Fruit fly (Drosophila melanogaster) whole organism, embryonic: ENCODE data around the gene SMSr.

Source experiments
- Adf1 ChIP-seq: fragments of 200-800 bp; sonication (Bioruptor generic); IDR thresholded peaks from 2 replicates; pipeline ENCODE4 v1.3.6; 2022; ENCODE audit warnings: missing biosample characterization, missing genetic modification characterization
- Atf3 ChIP-seq: fragments of 200-800 bp; sonication (Bioruptor generic); optimal IDR thresholded peaks from 3 replicates; lab custom pipeline; 2016; ENCODE audit warnings: missing biosample characterization, missing genetic modification characterization
- Bdp1 ChIP-seq: fragments of 200-800 bp; sonication (Bioruptor generic); optimal IDR thresholded peaks from 3 replicates; lab custom pipeline; 2016; ENCODE audit warnings: missing biosample characterization, missing genetic modification characterization
- CG10565 ChIP-seq: fragments of 200-800 bp; sonication (Bioruptor generic); optimal IDR thresholded peaks from 3 replicates; lab custom pipeline; 2016; ENCODE audit warnings: missing biosample characterization, mild to moderate bottlenecking, missing genetic modification characterization
- CG11093 ChIP-seq: fragments of 200-800 bp; sonication (Bioruptor generic); IDR thresholded peaks from 3 replicates; pipeline ENCODE4 v1.3.6; 2022; ENCODE audit warnings: missing biosample characterization, missing genetic modification characterization
- CG11696 ChIP-seq: fragments of 200-800 bp; sonication (Bioruptor generic); IDR thresholded peaks from 2 replicates; pipeline ENCODE4 v1.3.6; 2022; ENCODE audit warnings: missing biosample characterization, missing genetic modification characterization
- CG12236 ChIP-seq: fragments of 200-800 bp; sonication (Bioruptor generic); optimal IDR thresholded peaks from 2 replicates; lab custom pipeline; 2016; ENCODE audit warnings: missing biosample characterization, missing genetic modification characterization
- CG14441 ChIP-seq: fragments of 200-800 bp; sonication (Bioruptor generic); IDR thresholded peaks from 2 replicates; pipeline ENCODE4 v1.3.6; 2022; ENCODE audit warnings: missing biosample characterization, missing genetic modification characterization
- CG14667 ChIP-seq: fragments of 200-800 bp; sonication (Bioruptor generic); IDR thresholded peaks from 2 replicates; pipeline ENCODE4 v1.3.6; 2022; ENCODE audit warnings: missing biosample characterization, missing genetic modification characterization
- CG15696 ChIP-seq: fragments of 200-800 bp; sonication (Bioruptor generic); optimal IDR thresholded peaks from 2 replicates; lab custom pipeline; 2019; ENCODE audit warnings: missing biosample characterization, mild to moderate bottlenecking, missing genetic modification characterization, moderate library complexity
- CG17912 ChIP-seq: fragments of 200-800 bp; sonication (Bioruptor generic); optimal IDR thresholded peaks from 2 replicates; lab custom pipeline; 2018; ENCODE audit warnings: missing biosample characterization, mild to moderate bottlenecking, missing genetic modification characterization
- CG2120 ChIP-seq: fragments of 200-800 bp; sonication (Bioruptor generic); optimal IDR thresholded peaks from 3 replicates; lab custom pipeline; 2016; ENCODE audit warnings: missing biosample characterization, missing genetic modification characterization
- CG2889 ChIP-seq: fragments of 200-800 bp; sonication (Bioruptor generic); IDR thresholded peaks from 3 replicates; pipeline ENCODE4 v1.3.6; 2022; ENCODE audit warnings: missing biosample characterization, missing genetic modification characterization
- CG31224 ChIP-seq: fragments of 200-800 bp; sonication (Bioruptor generic); IDR thresholded peaks from 2 replicates; pipeline ENCODE4 v1.3.6; 2022; ENCODE audit warnings: missing biosample characterization, missing genetic modification characterization
- CG32772 ChIP-seq: fragments of 200-800 bp; sonication (Bioruptor generic); IDR thresholded peaks from 2 replicates; pipeline ENCODE4 v1.3.6; 2022; ENCODE audit warnings: missing biosample characterization, missing genetic modification characterization
- CG3847 ChIP-seq: fragments of 200-800 bp; sonication (Bioruptor generic); IDR thresholded peaks from 2 replicates; pipeline ENCODE4 v1.3.6; 2022; ENCODE audit warnings: missing biosample characterization, missing genetic modification characterization
- CG4328 ChIP-seq: fragments of 200-800 bp; sonication (Bioruptor generic); optimal IDR thresholded peaks from 3 replicates; lab custom pipeline; 2017; ENCODE audit warnings: missing biosample characterization, missing genetic modification reagents, missing genetic modification characterization
- CG7839 ChIP-seq: fragments of 200-800 bp; sonication (Bioruptor generic); optimal IDR thresholded peaks from 3 replicates; lab custom pipeline; 2018; ENCODE audit warnings: missing biosample characterization, mild to moderate bottlenecking, missing genetic modification characterization, moderate library complexity
- CG7928 ChIP-seq: fragments of 200-800 bp; sonication (Bioruptor generic); optimal IDR thresholded peaks from 2 replicates; lab custom pipeline; 2017; ENCODE audit warnings: missing biosample characterization, mild to moderate bottlenecking, missing genetic modification characterization
- CG8089 ChIP-seq: fragments of 200-800 bp; sonication (Bioruptor generic); optimal IDR thresholded peaks from 3 replicates; lab custom pipeline; 2016; ENCODE audit warnings: missing biosample characterization, missing genetic modification characterization
- CG9817 ChIP-seq: fragments of 200-800 bp; sonication (Bioruptor generic); optimal IDR thresholded peaks from 2 replicates; lab custom pipeline; 2018; ENCODE audit warnings: missing biosample characterization, mild to moderate bottlenecking, missing genetic modification characterization, moderate library complexity
- CHES-1-like ChIP-seq: fragments of 200-800 bp; sonication (Bioruptor generic); optimal IDR thresholded peaks from 2 replicates; lab custom pipeline; 2016; ENCODE audit warnings: missing biosample characterization, missing genetic modification characterization
- GATAe ChIP-seq: fragments of 200-800 bp; sonication (Bioruptor generic); conservative IDR thresholded peaks from 2 replicates; pipeline ENCODE4 v1.3.6; 2022; ENCODE audit warnings: missing biosample characterization, missing genetic modification characterization
- Hey ChIP-seq: fragments of 200-800 bp; sonication (Bioruptor generic); optimal IDR thresholded peaks from 3 replicates; lab custom pipeline; 2018; ENCODE audit warnings: missing biosample characterization, mild to moderate bottlenecking, missing genetic modification characterization
- HmgD ChIP-seq: fragments of 200-800 bp; sonication (Bioruptor generic); optimal IDR thresholded peaks from 3 replicates; lab custom pipeline; 2016; ENCODE audit warnings: missing biosample characterization, missing genetic modification characterization
- HmgZ ChIP-seq: fragments of 200-800 bp; sonication (Bioruptor generic); optimal IDR thresholded peaks from 2 replicates; lab custom pipeline; 2018; ENCODE audit warnings: missing biosample characterization, mild to moderate bottlenecking, missing genetic modification characterization
- Hr3 ChIP-seq: fragments of 200-800 bp; sonication (Bioruptor generic); optimal IDR thresholded peaks from 3 replicates; lab custom pipeline; 2016; ENCODE audit warnings: missing biosample characterization, missing genetic modification characterization
- Hr39 ChIP-seq: fragments of >200 bp; optimal IDR thresholded peaks from 2 replicates; lab custom pipeline; 2017
- Lpt ChIP-seq: fragments of >200 bp; optimal IDR thresholded peaks from 2 replicates; lab custom pipeline; 2018; ENCODE audit warnings: missing biosample characterization, missing genetic modification characterization
- MBD-R2 ChIP-seq: fragments of 200-800 bp; sonication (Bioruptor generic); IDR thresholded peaks from 2 replicates; pipeline ENCODE4 v1.3.6; 2022; ENCODE audit warnings: missing biosample characterization, missing genetic modification characterization
- Mad ChIP-seq: fragments of 200-800 bp; sonication (Bioruptor generic); optimal IDR thresholded peaks from 2 replicates; lab custom pipeline; 2016; ENCODE audit warnings: missing biosample characterization, missing genetic modification characterization
- Rfx ChIP-seq: fragments of 200-800 bp; sonication (Bioruptor generic); IDR thresholded peaks from 2 replicates; pipeline ENCODE4 v1.3.6; 2022; ENCODE audit warnings: missing biosample characterization, missing genetic modification characterization
- Rx ChIP-seq: fragments of 200-800 bp; sonication (Bioruptor generic); IDR thresholded peaks from 2 replicates; pipeline ENCODE4 v1.3.6; 2022; ENCODE audit warnings: missing biosample characterization, missing genetic modification characterization
- Sox100B ChIP-seq: fragments of 200-800 bp; sonication (Bioruptor generic); optimal IDR thresholded peaks from 3 replicates; lab custom pipeline; 2018; ENCODE audit warnings: missing biosample characterization, mild to moderate bottlenecking, missing genetic modification characterization
- ap ChIP-seq: fragments of 200-800 bp; sonication (Bioruptor generic); IDR thresholded peaks from 2 replicates; pipeline ENCODE4 v1.3.6; 2022; ENCODE audit warnings: missing biosample characterization, missing genetic modification characterization
- bsh ChIP-seq, 2 experiments: fragments of 200-800 bp; sonication (Bioruptor generic); optimal IDR thresholded peaks; 2 replicates each; lab custom pipeline; 2017 to 2018; ENCODE audit warnings: mild to moderate bottlenecking in 2 of 2, missing biosample characterization in 2 of 2, missing genetic modification characterization in 2 of 2, moderate library complexity in 1 of 2
- cas ChIP-seq: fragments of 200-800 bp; sonication (Bioruptor generic); IDR thresholded peaks from 2 replicates; pipeline ENCODE4 v1.3.6; 2022; ENCODE audit warnings: missing biosample characterization, missing genetic modification characterization
- crol ChIP-seq: fragments of 200-800 bp; sonication (Bioruptor generic); IDR thresholded peaks from 2 replicates; pipeline ENCODE4 v1.3.6; 2022; ENCODE audit warnings: missing biosample characterization, missing genetic modification characterization
- dysf ChIP-seq: fragments of 200-800 bp; sonication (Bioruptor generic); IDR thresholded peaks from 3 replicates; pipeline ENCODE4 v1.3.6; 2022; ENCODE audit warnings: missing biosample characterization, missing genetic modification characterization
- ems ChIP-seq: fragments of 200-800 bp; sonication (Bioruptor generic); optimal IDR thresholded peaks from 3 replicates; lab custom pipeline; 2016; ENCODE audit warnings: missing biosample characterization, missing genetic modification characterization
- ewg ChIP-seq: fragments of 200-800 bp; sonication (Bioruptor generic); optimal IDR thresholded peaks from 3 replicates; lab custom pipeline; 2017; ENCODE audit warnings: mild to moderate bottlenecking, missing biosample characterization, missing genetic modification reagents, missing genetic modification characterization
- fd102C ChIP-seq: fragments of 200-800 bp; sonication (Bioruptor generic); optimal IDR thresholded peaks from 2 replicates; lab custom pipeline; 2018; ENCODE audit warnings: missing biosample characterization, mild to moderate bottlenecking, missing genetic modification characterization, moderate library complexity
- fru ChIP-seq: fragments of >200 bp; optimal IDR thresholded peaks from 2 replicates; lab custom pipeline; 2017
- ham ChIP-seq: fragments of 200-800 bp; sonication (Bioruptor generic); IDR thresholded peaks from 2 replicates; pipeline ENCODE4 v1.3.6; 2022; ENCODE audit warnings: missing biosample characterization, missing genetic modification characterization
- hkb ChIP-seq, 2 experiments: fragments of 200-800 bp in 1 of 2; fragments of >200 bp in 1 of 2; sonication (Bioruptor generic) in 1 of 2; IDR thresholded peaks in 1 of 2; optimal IDR thresholded peaks in 1 of 2; 2 replicates each; pipeline versions ENCODE4 v1.3.6 to Lab custom; 2017 to 2022; ENCODE audit warnings: missing biosample characterization in 1 of 2, missing genetic modification characterization in 1 of 2
- kni ChIP-seq: fragments of 200-800 bp; sonication (Bioruptor generic); optimal IDR thresholded peaks from 3 replicates; lab custom pipeline; 2017; ENCODE audit warnings: mild to moderate bottlenecking, missing biosample characterization, missing genetic modification reagents, missing genetic modification characterization
- nau ChIP-seq: fragments of 200-800 bp; sonication (Bioruptor generic); optimal IDR thresholded peaks from 3 replicates; lab custom pipeline; 2017; ENCODE audit warnings: missing biosample characterization, mild to moderate bottlenecking, missing genetic modification characterization, missing genetic modification reagents
- otp ChIP-seq: fragments of 200-800 bp; sonication (Bioruptor generic); IDR thresholded peaks from 3 replicates; pipeline ENCODE4, ENCODE4 v1.3.6; 2022; ENCODE audit warnings: missing biosample characterization, missing genetic modification characterization
- pum ChIP-seq: fragments of 200-800 bp; sonication (Bioruptor generic); optimal IDR thresholded peaks from 2 replicates; lab custom pipeline; 2016; ENCODE audit warnings: missing biosample characterization, missing genetic modification characterization
- slp2 ChIP-seq: fragments of 200-800 bp; sonication (Bioruptor generic); optimal IDR thresholded peaks from 2 replicates; lab custom pipeline; 2016; ENCODE audit warnings: missing biosample characterization, missing genetic modification characterization
- trh ChIP-seq: fragments of 200-800 bp; sonication (Bioruptor generic); optimal IDR thresholded peaks from 2 replicates; lab custom pipeline; 2016; ENCODE audit warnings: missing biosample characterization, missing genetic modification characterization
- vfl ChIP-seq: fragments of 200-800 bp; sonication (Bioruptor generic); optimal IDR thresholded peaks from 2 replicates; lab custom pipeline; 2016; ENCODE audit warnings: missing biosample characterization, missing genetic modification characterization
- wek ChIP-seq: fragments of 200-800 bp; sonication (Bioruptor generic); optimal IDR thresholded peaks from 3 replicates; lab custom pipeline; 2018; ENCODE audit warnings: missing biosample characterization, mild to moderate bottlenecking, missing genetic modification characterization, moderate library complexity

Gene SMSr

dm6 chr3L:7344965-7345427 is 36.3 kb downstream of the SMSr start, which contains the start of gene Cln7 (continued):
- no peak for TF ChIP-seq Atf3 (GFP tag; lab: Kevin White, UChicago)
- TF ChIP-seq CG7928 (GFP tag; lab: Kevin White, UChicago), result no peak
- TF ChIP-seq CG10565 (GFP tag; lab: Kevin White, UChicago), result no peak
- no peak for TF ChIP-seq nau (GFP tag; lab: Kevin White, UChicago)
- no peak for TF ChIP-seq CG14667 (GFP tag; lab: Robert Waterston, UW)
- TF ChIP-seq ham, result no peak
- TF ChIP-seq hkb (optimal IDR thresholded peaks at IDR 0.05; lab: Kevin White, UChicago), result no peak
- peak; percentile 58 for TF ChIP-seq hkb (GFP tag; IDR thresholded peaks at IDR 0.05; lab: Robert Waterston, UW)
- peak; percentile 32 to 33 for TF ChIP-seq bsh (GFP tag; optimal IDR thresholded peaks at IDR 0.05; lab: Kevin White, UChicago)
- no peak for TF ChIP-seq Hr39 (lab: Kevin White, UChicago)
- peak; percentile 49; the same call in 1 of the 2 replicates for TF ChIP-seq ap (GFP tag; lab: Robert Waterston, UW)
- peak; percentile 50 for TF ChIP-seq CG17912 (GFP tag; lab: Kevin White, UChicago)
- TF ChIP-seq Rfx (GFP tag; lab: Robert Waterston, UW), result peak; percentile 55
- TF ChIP-seq Rx, result no peak
- TF ChIP-seq CG14441 (GFP tag; lab: Robert Waterston, UW), result no peak
- TF ChIP-seq Lpt, result no peak
- no peak for TF ChIP-seq fd102C (GFP tag; lab: Kevin White, UChicago)
- no peak for TF ChIP-seq vfl (GFP tag; lab: Kevin White, UChicago)
- TF ChIP-seq CHES-1-like (GFP tag; lab: Kevin White, UChicago), result peak; percentile 38
- no peak for TF ChIP-seq CG31224 (GFP tag; lab: Robert Waterston, UW)
- no peak for TF ChIP-seq CG11093 (GFP tag; lab: Robert Waterston, UW)
- TF ChIP-seq Mad (GFP tag; lab: Kevin White, UChicago), result no peak
- TF ChIP-seq HmgZ (tag; lab: Kevin White, UChicago), result peak; percentile 43
- no peak for TF ChIP-seq CG4328 (GFP tag; lab: Kevin White, UChicago)
- TF ChIP-seq ewg, result no peak
- TF ChIP-seq CG12236 (GFP tag; lab: Kevin White, UChicago), result no peak
- TF ChIP-seq slp2, result no peak
- TF ChIP-seq crol (GFP tag; lab: Robert Waterston, UW), result peak; percentile 86
- no peak for TF ChIP-seq Sox100B (GFP tag; lab: Kevin White, UChicago)
- peak; percentile 89 for TF ChIP-seq kni
- no peak for TF ChIP-seq cas (GFP tag; lab: Robert Waterston, UW)
- no peak for TF ChIP-seq CG15696 (tag; lab: Kevin White, UChicago)
- TF ChIP-seq otp, result peak; percentile 59; the same call in 1 of the 3 replicates
- TF ChIP-seq CG11696, result no peak
- TF ChIP-seq Hr3, result no peak
- no peak for TF ChIP-seq pum (GFP tag; lab: Kevin White, UChicago)
- TF ChIP-seq CG32772 (GFP tag; lab: Robert Waterston, UW), result no peak
- peak; percentile 32 for TF ChIP-seq HmgD
- TF ChIP-seq CG2120 (GFP tag; lab: Kevin White, UChicago), result peak; percentile 2
- no peak for TF ChIP-seq Hey (tag; lab: Kevin White, UChicago)
- TF ChIP-seq fru (lab: Kevin White, UChicago), result no peak
- TF ChIP-seq trh, result no peak
- TF ChIP-seq ems (GFP tag; lab: Kevin White, UChicago), result no peak
- no peak for TF ChIP-seq CG3847 (GFP tag; lab: Robert Waterston, UW)
- TF ChIP-seq Bdp1 (GFP tag; lab: Kevin White, UChicago), result no peak
- TF ChIP-seq CG7839, result peak; percentile 25
- no peak for TF ChIP-seq CG8089 (GFP tag; lab: Kevin White, UChicago)
- no peak for TF ChIP-seq GATAe (GFP tag; lab: Robert Waterston, UW)
- no peak for TF ChIP-seq CG9817 (tag; lab: Kevin White, UChicago)
- TF ChIP-seq Adf1 (GFP tag; lab: Robert Waterston, UW), result peak; percentile 85
- no peak for TF ChIP-seq MBD-R2 (GFP tag; lab: Robert Waterston, UW)
- no peak; the same call in 2 of the 3 replicates for TF ChIP-seq dysf (GFP tag; lab: Robert Waterston, UW)
- peak; percentile 48 for TF ChIP-seq wek (GFP tag; lab: Kevin White, UChicago)
- TF ChIP-seq CG2889, result no peak
